Fruit fly (Drosophila melanogaster): ENCODE data around the gene RluA-2.
A peak's percentile ranks its signal among the peaks of the same experiment; 100 is the strongest.

Gene RluA-2

dm6 chr2L:10522174-10522893 lies 45.5 kb downstream of the RluA-2 start (continued):
- TF ChIP-seq org-1 (GFP tag; optimal IDR thresholded peaks at IDR 0.05) = peak; percentile 70
- TF ChIP-seq CG12299 (tag; optimal IDR thresholded peaks at IDR 0.05) = no peak
- no peak for TF ChIP-seq CG13287 (GFP tag; IDR thresholded peaks at IDR 0.05; ENCODE audit: partially characterized antibody)
- TF ChIP-seq stwl (tag; optimal IDR thresholded peaks at IDR 0.05) = no peak
- TF ChIP-seq unpg (GFP tag; optimal IDR thresholded peaks at IDR 0.05) = peak; percentile 33
- no peak; the same call in 1 of the 2 replicates for TF ChIP-seq sisA (GFP tag; IDR thresholded peaks at IDR 0.05)
- TF ChIP-seq Dip2 (GFP tag; IDR thresholded peaks at IDR 0.05) = 0 out of 2 replicates have a peak, but pooled peaks have one; percentile 26
- TF ChIP-seq dpn (GFP tag; optimal IDR thresholded peaks at IDR 0.05) = peak in 1 of 2 experiments; percentile 66
- peak in 1 of 2 experiments; percentile 23 for TF ChIP-seq Hr78 (GFP tag; optimal IDR thresholded peaks at IDR 0.05)
- peak; percentile 44 for TF ChIP-seq CG16815 (GFP tag; optimal IDR thresholded peaks at IDR 0.05)
- peak; percentile 24 for TF ChIP-seq cato (GFP tag; optimal IDR thresholded peaks at IDR 0.05; ENCODE audit: borderline replicate concordance)
- no peak for TF ChIP-seq Dfd (GFP tag; optimal IDR thresholded peaks at IDR 0.05)
- TF ChIP-seq HLH4C (GFP tag; IDR thresholded peaks at IDR 0.05; ENCODE audit: partially characterized antibody) = peak; percentile 39; the same call in 1 of the 3 replicates
- no peak for TF ChIP-seq Nf-YB (GFP tag; optimal IDR thresholded peaks at IDR 0.05)
- no peak for TF ChIP-seq wdn (GFP tag; IDR thresholded peaks at IDR 0.05)
- no peak for TF ChIP-seq btn (GFP tag; optimal IDR thresholded peaks at IDR 0.05)
- no peak for TF ChIP-seq Ets97D (GFP tag; optimal IDR thresholded peaks at IDR 0.05)
- no peak for TF ChIP-seq Side (GFP tag; optimal IDR thresholded peaks at IDR 0.05)
- peak; percentile 69 for TF ChIP-seq CG9215 (GFP tag; IDR thresholded peaks at IDR 0.05)
- peak; percentile 74 for TF ChIP-seq CG18599 (GFP tag; optimal IDR thresholded peaks at IDR 0.05)
- no peak for TF ChIP-seq HLH54F (GFP tag; optimal IDR thresholded peaks at IDR 0.05)
- no peak for TF ChIP-seq C15 (GFP tag; IDR thresholded peaks at IDR 0.05)
- no peak for TF ChIP-seq lbe (GFP tag; optimal IDR thresholded peaks at IDR 0.05)
- no peak for TF ChIP-seq cg (GFP tag; optimal IDR thresholded peaks at IDR 0.05)
- TF ChIP-seq CG6765 (GFP tag; optimal IDR thresholded peaks at IDR 0.05) = no peak
- peak; percentile 13 for TF ChIP-seq CG1529 (GFP tag; optimal IDR thresholded peaks at IDR 0.05)
- TF ChIP-seq CG31365 (tag; optimal IDR thresholded peaks at IDR 0.05) = no peak
- no peak for TF ChIP-seq NK7.1 (GFP tag; optimal IDR thresholded peaks at IDR 0.05)
- TF ChIP-seq CG16863 (GFP tag; optimal IDR thresholded peaks at IDR 0.05) = no peak
- no peak for TF ChIP-seq peb (GFP tag; IDR thresholded peaks at IDR 0.05)
- TF ChIP-seq CG7839 (tag; optimal IDR thresholded peaks at IDR 0.05) = peak; percentile 79
- peak; percentile 5 for TF ChIP-seq CG2116 (GFP tag; optimal IDR thresholded peaks at IDR 0.05)
- TF ChIP-seq CG8359 (GFP tag; optimal IDR thresholded peaks at IDR 0.05; ENCODE audit: borderline replicate concordance) = no peak
- no peak for TF ChIP-seq Dref (GFP tag; IDR thresholded peaks at IDR 0.05)
- no peak for TF ChIP-seq usp (GFP tag; optimal IDR thresholded peaks at IDR 0.05)
- no peak for TF ChIP-seq pfk (GFP tag; optimal IDR thresholded peaks at IDR 0.05)
- TF ChIP-seq stc (GFP tag; IDR thresholded peaks at IDR 0.05) = peak; percentile 43; the same call in 1 of the 2 replicates
- peak in 1 of 2 experiments; percentile 4 for TF ChIP-seq pan (optimal IDR thresholded peaks at IDR 0.05)
- peak in 1 of 2 experiments; percentile 74 for TF ChIP-seq pan (GFP tag; optimal IDR thresholded peaks at IDR 0.05 in 1 of 2, IDR thresholded peaks at IDR 0.05 in 1 of 2)
- no peak for TF ChIP-seq zfh1 (GFP tag; IDR thresholded peaks at IDR 0.05)
- TF ChIP-seq dan (GFP tag; IDR thresholded peaks at IDR 0.05) = no peak
- TF ChIP-seq onecut (GFP tag; IDR thresholded peaks at IDR 0.05) = no peak
- TF ChIP-seq cad (GFP tag; optimal IDR thresholded peaks at IDR 0.05) = no peak
- peak; percentile 66 for TF ChIP-seq cwo (GFP tag; optimal IDR thresholded peaks at IDR 0.05)
- no peak for TF ChIP-seq Antp (GFP tag; optimal IDR thresholded peaks at IDR 0.05)
- TF ChIP-seq vfl (GFP tag; optimal IDR thresholded peaks at IDR 0.05) = no peak
- TF ChIP-seq CG31441 (GFP tag; IDR thresholded peaks at IDR 0.05) = peak; percentile 50; the same call in 1 of the 2 replicates
- TF ChIP-seq CG4730 (GFP tag; IDR thresholded peaks at IDR 0.05) = peak; percentile 51; the same call in 1 of the 2 replicates
- peak; percentile 34 for TF ChIP-seq CG9817 (tag; optimal IDR thresholded peaks at IDR 0.05)
- no peak for TF ChIP-seq CG17568 (GFP tag; optimal IDR thresholded peaks at IDR 0.05)
